Fruit fly (Drosophila melanogaster) whole organism, embryonic: Measurements from ENCODE around the gene lectin-28C.
A peak's percentile ranks its signal among the peaks of the same experiment; 100 is the strongest.

Experiments
- Adf1 ChIP-seq: fragments of 200-800 bp; sonication (Bioruptor generic); IDR thresholded peaks from 2 replicates; pipeline ENCODE4 v1.3.6; 2022; ENCODE audit warnings: missing biosample characterization, missing genetic modification characterization
- Asciz ChIP-seq: fragments of 200-800 bp; sonication (Bioruptor generic); optimal IDR thresholded peaks from 2 replicates; lab custom pipeline; 2017; ENCODE audit warnings: missing biosample characterization, mild to moderate bottlenecking, missing genetic modification characterization, missing genetic modification reagents
- Atf3 ChIP-seq: fragments of 200-800 bp; sonication (Bioruptor generic); optimal IDR thresholded peaks from 3 replicates; lab custom pipeline; 2016; ENCODE audit warnings: missing biosample characterization, missing genetic modification characterization
- BtbVII ChIP-seq: fragments of 200-800 bp; sonication (Bioruptor generic); optimal IDR thresholded peaks from 3 replicates; lab custom pipeline; 2017; ENCODE audit warnings: missing biosample characterization, mild to moderate bottlenecking, missing genetic modification characterization
- Bteb2 ChIP-seq: fragments of 200-800 bp; sonication (Bioruptor generic); optimal IDR thresholded peaks from 2 replicates; lab custom pipeline; 2016; ENCODE audit warnings: missing biosample characterization, missing genetic modification characterization
- C15 ChIP-seq: fragments of 200-800 bp; sonication (Bioruptor generic); IDR thresholded peaks from 3 replicates; pipeline ENCODE4 v1.3.6; 2022; ENCODE audit warnings: missing biosample characterization, missing genetic modification characterization
- CG11398 ChIP-seq: fragments of 200-800 bp; sonication (Bioruptor generic); optimal IDR thresholded peaks from 2 replicates; lab custom pipeline; 2016; ENCODE audit warnings: missing biosample characterization, missing genetic modification characterization
- CG12391 ChIP-seq: fragments of 200-800 bp; sonication (Bioruptor generic); optimal IDR thresholded peaks from 3 replicates; lab custom pipeline; 2018; ENCODE audit warnings: missing biosample characterization, mild to moderate bottlenecking, missing genetic modification characterization, moderate library complexity
- CG12769 ChIP-seq: fragments of 200-800 bp; sonication (Bioruptor generic); optimal IDR thresholded peaks from 2 replicates; lab custom pipeline; 2019; ENCODE audit warnings: missing biosample characterization, mild to moderate bottlenecking, missing genetic modification characterization, moderate library complexity
- CG14014 ChIP-seq: fragments of 200-800 bp; sonication (Bioruptor generic); IDR thresholded peaks from 2 replicates; pipeline ENCODE4 v1.3.6; 2022; ENCODE audit warnings: missing biosample characterization, missing genetic modification characterization
- CG16813 ChIP-seq: fragments of 200-800 bp; sonication (Bioruptor generic); IDR thresholded peaks from 3 replicates; pipeline ENCODE4 v1.3.6; 2022; ENCODE audit warnings: missing biosample characterization, missing genetic modification characterization; ENCODE audit not compliant: partially characterized antibody
- CG17385 ChIP-seq: fragments of 200-800 bp; sonication (Bioruptor generic); optimal IDR thresholded peaks from 3 replicates; lab custom pipeline; 2018; ENCODE audit warnings: missing biosample characterization, mild to moderate bottlenecking, missing genetic modification characterization
- CG18764 ChIP-seq: fragments of 200-800 bp; sonication (Bioruptor generic); optimal IDR thresholded peaks from 3 replicates; lab custom pipeline; 2016; ENCODE audit warnings: missing biosample characterization, missing genetic modification characterization
- CG2712 ChIP-seq: fragments of 200-800 bp; optimal IDR thresholded peaks from 3 replicates; lab custom pipeline; 2019; ENCODE audit warnings: missing biosample characterization, mild to moderate bottlenecking, missing genetic modification characterization, moderate library complexity
- CG2889 ChIP-seq: fragments of 200-800 bp; sonication (Bioruptor generic); IDR thresholded peaks from 3 replicates; pipeline ENCODE4 v1.3.6; 2022; ENCODE audit warnings: missing biosample characterization, missing genetic modification characterization
- CG33557 ChIP-seq: fragments of 200-800 bp; sonication (Bioruptor generic); optimal IDR thresholded peaks from 2 replicates; lab custom pipeline; 2019; ENCODE audit warnings: missing biosample characterization, mild to moderate bottlenecking, missing genetic modification characterization, moderate library complexity
- CG34422 ChIP-seq: fragments of 200-800 bp; sonication (Bioruptor generic); IDR thresholded peaks from 3 replicates; pipeline ENCODE4 v1.3.6; 2022; ENCODE audit warnings: missing biosample characterization, missing genetic modification characterization
- CG4360 ChIP-seq: fragments of 200-800 bp; sonication (Bioruptor generic); IDR thresholded peaks from 2 replicates; pipeline ENCODE4 v1.3.6; 2022; ENCODE audit warnings: missing biosample characterization, missing genetic modification characterization
- CG4617 ChIP-seq: fragments of 200-800 bp; sonication (Bioruptor generic); optimal IDR thresholded peaks from 3 replicates; lab custom pipeline; 2016; ENCODE audit warnings: missing biosample characterization, missing genetic modification characterization, borderline replicate concordance
- CG5180 ChIP-seq: fragments of 200-800 bp; sonication (Bioruptor generic); optimal IDR thresholded peaks from 3 replicates; lab custom pipeline; 2017; ENCODE audit warnings: missing biosample characterization, missing genetic modification characterization, mild to moderate bottlenecking, moderate library complexity, missing genetic modification reagents
- CG8281 ChIP-seq: fragments of 200-800 bp; sonication (Bioruptor generic); optimal IDR thresholded peaks from 2 replicates; lab custom pipeline; 2018; ENCODE audit warnings: missing biosample characterization, mild to moderate bottlenecking, missing genetic modification characterization, moderate library complexity
- Deaf1 ChIP-seq: fragments of 200-800 bp; optimal IDR thresholded peaks from 3 replicates; lab custom pipeline; 2019; ENCODE audit warnings: missing biosample characterization, mild to moderate bottlenecking, missing genetic modification characterization, moderate library complexity
- Drgx ChIP-seq: fragments of 200-800 bp; sonication (Bioruptor generic); IDR thresholded peaks from 2 replicates; pipeline ENCODE4 v1.3.6; 2022; ENCODE audit warnings: missing biosample characterization, missing genetic modification characterization
- Fer1 ChIP-seq: fragments of 200-800 bp; sonication (Bioruptor generic); optimal IDR thresholded peaks from 2 replicates; lab custom pipeline; 2017; ENCODE audit warnings: missing biosample characterization, mild to moderate bottlenecking, missing genetic modification characterization
- HLH4C ChIP-seq: fragments of 200-800 bp; sonication (Bioruptor generic); IDR thresholded peaks from 3 replicates; pipeline ENCODE4 v1.3.6; 2022; ENCODE audit warnings: missing biosample characterization, missing genetic modification characterization; ENCODE audit not compliant: partially characterized antibody
- Hr78 ChIP-seq, 2 experiments: fragments of 200-800 bp in 1 of 2; fragments of >200 bp in 1 of 2; sonication (Bioruptor generic) in 1 of 2; optimal IDR thresholded peaks; 2 replicates each; lab custom pipeline; 2017 to 2019; ENCODE audit warnings: missing biosample characterization in 2 of 2, missing genetic modification characterization in 2 of 2, mild to moderate bottlenecking in 1 of 2, moderate library complexity in 1 of 2
- Lhr ChIP-seq: fragments of 200-800 bp; sonication (Bioruptor generic); optimal IDR thresholded peaks from 3 replicates; lab custom pipeline; 2017; ENCODE audit warnings: mild to moderate bottlenecking, missing biosample characterization, missing genetic modification reagents, missing genetic modification characterization
- Meics ChIP-seq: fragments of 200-800 bp; sonication (Bioruptor generic); optimal IDR thresholded peaks from 2 replicates; lab custom pipeline; 2017; ENCODE audit warnings: missing biosample characterization, mild to moderate bottlenecking, missing genetic modification characterization
- Oaz ChIP-seq: fragments of 200-800 bp; sonication (Bioruptor generic); IDR thresholded peaks from 2 replicates; pipeline ENCODE4 v1.3.6; 2022; ENCODE audit warnings: missing biosample characterization, missing genetic modification characterization
- PHDP ChIP-seq: fragments of 200-800 bp; sonication (Bioruptor generic); optimal IDR thresholded peaks from 3 replicates; lab custom pipeline; 2018; ENCODE audit warnings: missing biosample characterization, mild to moderate bottlenecking, missing genetic modification characterization, moderate library complexity
- Pdp1 ChIP-seq, 2 experiments: fragments of 200-800 bp; sonication (Bioruptor generic); optimal IDR thresholded peaks; 3 replicates each; lab custom pipeline; 2016; ENCODE audit warnings: missing biosample characterization in 2 of 2, missing genetic modification characterization in 2 of 2, mild to moderate bottlenecking in 1 of 2, moderate library complexity in 1 of 2
- Sry-β ChIP-seq: fragments of 200-800 bp; sonication (Bioruptor generic); optimal IDR thresholded peaks from 2 replicates; lab custom pipeline; 2018; ENCODE audit warnings: missing biosample characterization, mild to moderate bottlenecking, missing genetic modification characterization, moderate library complexity
- Trl ChIP-seq, 3 experiments: fragments of >200 bp in 2 of 3; fragments of 200-800 bp in 1 of 3; sonication (Bioruptor generic) in 1 of 3; optimal IDR thresholded peaks; 2 replicates in 1 of 3; 3 replicates in 2 of 3; lab custom pipeline; 2016 to 2017; ENCODE audit warnings: missing biosample characterization in 1 of 3, missing genetic modification characterization in 1 of 3
- abd-A ChIP-seq: fragments of 200-800 bp; sonication (Bioruptor generic); optimal IDR thresholded peaks from 3 replicates; lab custom pipeline; 2019; ENCODE audit warnings: missing biosample characterization, mild to moderate bottlenecking, missing genetic modification characterization, moderate library complexity
- dan ChIP-seq: fragments of 200-800 bp; sonication (Bioruptor generic); IDR thresholded peaks from 2 replicates; pipeline ENCODE4 v1.3.6; 2022; ENCODE audit warnings: missing biosample characterization, missing genetic modification characterization
- fd64A ChIP-seq: fragments of 200-800 bp; sonication (Bioruptor generic); optimal IDR thresholded peaks from 3 replicates; lab custom pipeline; 2018; ENCODE audit warnings: missing biosample characterization, mild to moderate bottlenecking, missing genetic modification characterization
- gro ChIP-seq: fragments of 200-800 bp; sonication (Bioruptor generic); optimal IDR thresholded peaks from 2 replicates; lab custom pipeline; 2016; ENCODE audit warnings: missing biosample characterization, missing genetic modification characterization
- gt ChIP-seq: fragments of 200-800 bp; sonication (Bioruptor generic); IDR thresholded peaks from 2 replicates; pipeline ENCODE4 v1.3.6; 2022; ENCODE audit warnings: missing biosample characterization, missing genetic modification characterization
- h ChIP-seq: fragments of >200 bp; optimal IDR thresholded peaks from 2 replicates; lab custom pipeline; 2017
- ind ChIP-seq: fragments of 200-800 bp; sonication (Bioruptor generic); optimal IDR thresholded peaks from 3 replicates; lab custom pipeline; 2016; ENCODE audit warnings: missing biosample characterization, missing genetic modification characterization
- ken ChIP-seq: fragments of 200-800 bp; sonication (Bioruptor generic); IDR thresholded peaks from 3 replicates; pipeline ENCODE4 v1.3.6; 2022; ENCODE audit warnings: missing biosample characterization, missing genetic modification characterization
- lab ChIP-seq: fragments of 200-800 bp; sonication (Bioruptor generic); optimal IDR thresholded peaks from 3 replicates; lab custom pipeline; 2017; ENCODE audit warnings: missing biosample characterization, missing genetic modification characterization, mild to moderate bottlenecking, moderate library complexity, missing genetic modification reagents
- lola ChIP-seq, 3 experiments: fragments of >200 bp in 2 of 3; fragments of 200-800 bp in 1 of 3; sonication (Bioruptor generic) in 1 of 3; optimal IDR thresholded peaks; 2 replicates each; lab custom pipeline; 2017 to 2019; ENCODE audit warnings: missing biosample characterization in 3 of 3, missing genetic modification characterization in 3 of 3, mild to moderate bottlenecking in 1 of 3, moderate library complexity in 1 of 3
- mirr ChIP-seq: fragments of 200-800 bp; sonication (Bioruptor generic); optimal IDR thresholded peaks from 3 replicates; lab custom pipeline; 2018; ENCODE audit warnings: missing biosample characterization, mild to moderate bottlenecking, missing genetic modification characterization
- nau ChIP-seq: fragments of 200-800 bp; sonication (Bioruptor generic); optimal IDR thresholded peaks from 3 replicates; lab custom pipeline; 2017; ENCODE audit warnings: missing biosample characterization, mild to moderate bottlenecking, missing genetic modification characterization, missing genetic modification reagents
- so ChIP-seq: fragments of 200-800 bp; sonication (Bioruptor generic); IDR thresholded peaks from 3 replicates; pipeline ENCODE4 v1.3.6; 2022; ENCODE audit warnings: missing biosample characterization, missing genetic modification characterization
- sob ChIP-seq: fragments of 200-800 bp; sonication (Bioruptor generic); IDR thresholded peaks from 2 replicates; pipeline ENCODE4 v1.3.6; 2022; ENCODE audit warnings: missing biosample characterization, missing genetic modification characterization
- ssp ChIP-seq: fragments of 200-800 bp; sonication (Bioruptor generic); IDR thresholded peaks from 2 replicates; pipeline ENCODE4 v1.3.6; 2022; ENCODE audit warnings: missing biosample characterization, missing genetic modification characterization
- trem ChIP-seq: fragments of 200-800 bp; optimal IDR thresholded peaks from 3 replicates; lab custom pipeline; 2019; ENCODE audit warnings: missing biosample characterization, mild to moderate bottlenecking, missing genetic modification characterization, moderate library complexity
- vvl ChIP-seq: fragments of 200-800 bp; sonication (Bioruptor generic); IDR thresholded peaks from 2 replicates; pipeline ENCODE4 v1.3.6; 2022; ENCODE audit warnings: missing biosample characterization, missing genetic modification characterization

lectin-28C gene

DNA sequence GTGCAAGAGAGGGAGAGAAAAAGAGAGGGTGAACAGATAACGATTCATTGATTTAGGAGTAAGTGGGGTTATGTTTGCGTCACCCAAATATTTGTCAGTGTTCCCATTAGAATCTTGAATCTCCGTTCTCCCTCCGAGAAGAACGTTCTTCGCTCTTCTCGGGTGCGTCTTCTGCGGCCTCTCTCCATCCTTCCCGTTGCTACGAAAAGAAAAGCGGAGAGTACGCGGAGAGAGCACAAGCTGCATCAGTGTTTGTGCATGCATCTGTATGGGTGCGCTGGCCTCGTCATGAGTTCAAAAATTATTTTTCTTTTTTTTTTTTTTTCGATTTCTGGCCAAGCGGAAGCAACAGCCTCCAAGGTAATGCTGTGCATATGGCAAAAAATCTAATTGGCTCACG lies 28.0 kb upstream of the lectin-28C start (continued):
- TF ChIP-seq PHDP (tag; lab: Kevin White, UChicago) (peak; percentile 11), Lhr (GFP tag; lab: Kevin White, UChicago) (no peak), Pdp1 (GFP tag; optimal IDR thresholded peaks at IDR 0.05; lab: Kevin White, UChicago) (peak in 1 of 2 experiments; percentile 69), Atf3 (GFP tag; lab: Kevin White, UChicago) (no peak), CG16813 (GFP tag; lab: Robert Waterston, UW) (no peak), CG4617 (no peak), ken (GFP tag; lab: Robert Waterston, UW) (no peak), Oaz (GFP tag; lab: Robert Waterston, UW) (no peak), CG34422 (peak; percentile 19; the same call in 1 of the 3 replicates), CG8281 (tag; lab: Kevin White, UChicago) (no peak), CG12391 (tag; lab: Kevin White, UChicago) (no peak), lola (GFP tag; optimal IDR thresholded peaks at IDR 0.05; lab: Kevin White, UChicago) (no peak), CG4360 (GFP tag; lab: Robert Waterston, UW) (no peak), gro (GFP tag; lab: Kevin White, UChicago) (no peak), Hr78 (GFP tag; optimal IDR thresholded peaks at IDR 0.05; lab: Kevin White, UChicago) (peak in 1 of 2 experiments; percentile 43), CG5180 (GFP tag; lab: Kevin White, UChicago) (peak; percentile 31), Adf1 (no peak; the same call in 1 of the 2 replicates), ssp (GFP tag; lab: Robert Waterston, UW) (no peak), dan (GFP tag; lab: Robert Waterston, UW) (no peak), lab (peak; percentile 23), Deaf1 (tag; lab: Kevin White, UChicago) (no peak), CG11398 (GFP tag; lab: Kevin White, UChicago) (peak; percentile 22), ind (GFP tag; lab: Kevin White, UChicago) (no peak), C15 (no peak), Meics (peak; percentile 2), CG17385 (GFP tag; lab: Kevin White, UChicago) (peak; percentile 22), mirr (GFP tag; lab: Kevin White, UChicago) (peak; percentile 27), abd-A (tag; lab: Kevin White, UChicago) (no peak), vvl (GFP tag; lab: Robert Waterston, UW) (0 out of 2 replicates have a peak, but pooled peaks have one; percentile 51), Fer1 (GFP tag; lab: Kevin White, UChicago) (peak; percentile 15), CG18764 (no peak), CG2712 (tag; lab: Kevin White, UChicago) (no peak), CG33557 (GFP tag; lab: Kevin White, UChicago) (no peak), Sry-β (no peak), Asciz (GFP tag; lab: Kevin White, UChicago) (peak; percentile 46), Trl (optimal IDR thresholded peaks at IDR 0.05; lab: Kevin White, UChicago) (peak; percentile 93), Trl (GFP tag; optimal IDR thresholded peaks at IDR 0.05; lab: Kevin White, UChicago) (peak; percentile 39), fd64A (GFP tag; lab: Kevin White, UChicago) (peak; percentile 33), HLH4C (GFP tag; lab: Robert Waterston, UW) (no peak), nau (GFP tag; lab: Kevin White, UChicago) (peak; percentile 48), trem (tag; lab: Kevin White, UChicago) (peak; percentile 1), CG2889 (no peak), h (no peak), BtbVII (GFP tag; lab: Kevin White, UChicago) (peak; percentile 47), gt (GFP tag; lab: Robert Waterston, UW) (no peak), CG14014 (GFP tag; lab: Robert Waterston, UW) (no peak), sob (GFP tag; lab: Robert Waterston, UW) (no peak), Drgx (GFP tag; lab: Robert Waterston, UW) (no peak), CG12769 (peak; percentile 68), so (GFP tag; lab: Robert Waterston, UW) (peak; percentile 24; the same call in 1 of the 3 replicates), Bteb2 (GFP tag; lab: Kevin White, UChicago) (no peak)
